Fruit fly (Drosophila melanogaster) whole organism, embryonic: ENCODE data around the gene Elp4.

Experiments used
- Adf1 ChIP-seq: fragments of 200-800 bp; sonication (Bioruptor generic); IDR thresholded peaks from 2 replicates; pipeline ENCODE4 v1.3.6; 2022; ENCODE audit warnings: missing biosample characterization, missing genetic modification characterization
- BEAF-32 ChIP-seq: fragments of 200-800 bp; sonication (Bioruptor generic); optimal IDR thresholded peaks from 3 replicates; lab custom pipeline; 2017; ENCODE audit warnings: missing biosample characterization, missing genetic modification characterization, mild to moderate bottlenecking, moderate library complexity, missing genetic modification reagents
- Bgb ChIP-seq: fragments of 200-800 bp; sonication (Bioruptor generic); IDR thresholded peaks from 2 replicates; pipeline ENCODE4 v1.3.6; 2022; ENCODE audit warnings: missing biosample characterization, missing genetic modification characterization; ENCODE audit not compliant: partially characterized antibody
- CG10543 ChIP-seq: fragments of 200-800 bp; sonication (Bioruptor generic); optimal IDR thresholded peaks from 3 replicates; lab custom pipeline; 2017; ENCODE audit warnings: missing biosample characterization, mild to moderate bottlenecking, missing genetic modification characterization, moderate library complexity
- CG10565 ChIP-seq: fragments of 200-800 bp; sonication (Bioruptor generic); optimal IDR thresholded peaks from 3 replicates; lab custom pipeline; 2016; ENCODE audit warnings: missing biosample characterization, mild to moderate bottlenecking, missing genetic modification characterization
- CG14710 ChIP-seq: fragments of 200-800 bp; sonication (Bioruptor generic); optimal IDR thresholded peaks from 3 replicates; lab custom pipeline; 2019; ENCODE audit warnings: missing biosample characterization, mild to moderate bottlenecking, missing genetic modification characterization, moderate library complexity
- CG1602 ChIP-seq: fragments of 200-800 bp; sonication (Bioruptor generic); optimal IDR thresholded peaks from 3 replicates; lab custom pipeline; 2016; ENCODE audit warnings: missing biosample characterization, missing genetic modification characterization
- CG16779 ChIP-seq: fragments of 200-800 bp; sonication (Bioruptor generic); IDR thresholded peaks from 2 replicates; pipeline ENCODE4 v1.3.6; 2022; ENCODE audit warnings: missing biosample characterization, missing genetic modification characterization
- CG16813 ChIP-seq: fragments of 200-800 bp; sonication (Bioruptor generic); IDR thresholded peaks from 3 replicates; pipeline ENCODE4 v1.3.6; 2022; ENCODE audit warnings: missing biosample characterization, missing genetic modification characterization; ENCODE audit not compliant: partially characterized antibody
- CG16815 ChIP-seq: fragments of 200-800 bp; sonication (Bioruptor generic); optimal IDR thresholded peaks from 3 replicates; lab custom pipeline; 2017; ENCODE audit warnings: missing biosample characterization, mild to moderate bottlenecking, missing genetic modification characterization
- CG17802 ChIP-seq: fragments of 200-800 bp; sonication (Bioruptor generic); optimal IDR thresholded peaks from 2 replicates; lab custom pipeline; 2018; ENCODE audit warnings: missing biosample characterization, mild to moderate bottlenecking, missing genetic modification characterization, moderate library complexity
- CG1792 ChIP-seq: fragments of 200-800 bp; sonication (Bioruptor generic); optimal IDR thresholded peaks from 2 replicates; lab custom pipeline; 2016; ENCODE audit warnings: missing biosample characterization, missing genetic modification characterization
- CG2120 ChIP-seq: fragments of 200-800 bp; sonication (Bioruptor generic); optimal IDR thresholded peaks from 3 replicates; lab custom pipeline; 2016; ENCODE audit warnings: missing biosample characterization, missing genetic modification characterization
- CG2129 ChIP-seq: fragments of 200-800 bp; sonication (Bioruptor generic); IDR thresholded peaks from 2 replicates; pipeline ENCODE4 v1.3.6; 2022; ENCODE audit warnings: missing biosample characterization, missing genetic modification characterization; ENCODE audit not compliant: partially characterized antibody
- CG2875 ChIP-seq: fragments of 200-800 bp; sonication (Bioruptor generic); optimal IDR thresholded peaks from 2 replicates; lab custom pipeline; 2017; ENCODE audit warnings: missing biosample characterization, mild to moderate bottlenecking, missing genetic modification characterization, missing genetic modification reagents
- CG30431 ChIP-seq: fragments of 200-800 bp; sonication (Bioruptor generic); optimal IDR thresholded peaks from 2 replicates; lab custom pipeline; 2017; ENCODE audit warnings: missing biosample characterization, missing genetic modification characterization
- CG32772 ChIP-seq: fragments of 200-800 bp; sonication (Bioruptor generic); IDR thresholded peaks from 2 replicates; pipeline ENCODE4 v1.3.6; 2022; ENCODE audit warnings: missing biosample characterization, missing genetic modification characterization
- CG34224 ChIP-seq: fragments of 200-800 bp; sonication (Bioruptor generic); IDR thresholded peaks from 3 replicates; pipeline ENCODE4 v1.3.6; 2022; ENCODE audit warnings: missing biosample characterization, missing genetic modification characterization; ENCODE audit not compliant: partially characterized antibody
- CG3995 ChIP-seq: fragments of 200-800 bp; sonication (Bioruptor generic); optimal IDR thresholded peaks from 3 replicates; lab custom pipeline; 2016; ENCODE audit warnings: missing biosample characterization, missing genetic modification characterization
- CG4854 ChIP-seq: fragments of 200-800 bp; sonication (Bioruptor generic); optimal IDR thresholded peaks from 2 replicates; lab custom pipeline; 2016; ENCODE audit warnings: missing biosample characterization, missing genetic modification characterization, inconsistent platforms
- CG5245 ChIP-seq: fragments of 200-800 bp; sonication (Bioruptor generic); optimal IDR thresholded peaks from 3 replicates; lab custom pipeline; 2016; ENCODE audit warnings: missing biosample characterization, missing genetic modification characterization
- CG6272 ChIP-seq: fragments of 200-800 bp; sonication (Bioruptor generic); IDR thresholded peaks from 2 replicates; pipeline ENCODE4 v1.3.6; 2022; ENCODE audit warnings: missing biosample characterization, missing genetic modification characterization
- CG8765 ChIP-seq: fragments of 200-800 bp; sonication (Bioruptor generic); IDR thresholded peaks from 2 replicates; pipeline ENCODE4 v1.3.6; 2022; ENCODE audit warnings: missing biosample characterization, missing genetic modification characterization
- CG8924 ChIP-seq: fragments of 200-800 bp; optimal IDR thresholded peaks from 3 replicates; lab custom pipeline; 2019; ENCODE audit warnings: missing biosample characterization, mild to moderate bottlenecking, missing genetic modification characterization, moderate library complexity
- CG9727 ChIP-seq: fragments of 200-800 bp; sonication (Bioruptor generic); optimal IDR thresholded peaks from 3 replicates; lab custom pipeline; 2017; ENCODE audit warnings: missing biosample characterization, mild to moderate bottlenecking, missing genetic modification characterization
- Chrac-16 ChIP-seq: fragments of 200-800 bp; sonication (Bioruptor generic); optimal IDR thresholded peaks from 3 replicates; lab custom pipeline; 2016; ENCODE audit warnings: missing biosample characterization, missing genetic modification characterization
- D19A ChIP-seq: fragments of 200-800 bp; optimal IDR thresholded peaks from 3 replicates; lab custom pipeline; 2019; ENCODE audit warnings: missing biosample characterization, mild to moderate bottlenecking, missing genetic modification characterization, moderate library complexity
- Dfd ChIP-seq, 2 experiments: fragments of >200 bp; optimal IDR thresholded peaks; 2 replicates each; lab custom pipeline; 2017; ENCODE audit warnings: missing biosample characterization in 2 of 2, missing genetic modification characterization in 2 of 2
- H15 ChIP-seq: fragments of 200-800 bp; sonication (Bioruptor generic); IDR thresholded peaks from 3 replicates; pipeline ENCODE4 v1.3.6; 2022; ENCODE audit warnings: missing biosample characterization, missing genetic modification characterization
- Lim3 ChIP-seq: fragments of 200-800 bp; sonication (Bioruptor generic); IDR thresholded peaks from 2 replicates; pipeline ENCODE4 v1.3.6; 2022; ENCODE audit warnings: missing biosample characterization, missing genetic modification characterization
- MBD-R2 ChIP-seq: fragments of 200-800 bp; sonication (Bioruptor generic); IDR thresholded peaks from 2 replicates; pipeline ENCODE4 v1.3.6; 2022; ENCODE audit warnings: missing biosample characterization, missing genetic modification characterization
- Tbp ChIP-seq: fragments of >200 bp; optimal IDR thresholded peaks from 2 replicates; lab custom pipeline; 2018; ENCODE audit warnings: missing biosample characterization, missing genetic modification characterization
- ac ChIP-seq: fragments of 200-800 bp; sonication (Bioruptor generic); optimal IDR thresholded peaks from 3 replicates; lab custom pipeline; 2017; ENCODE audit warnings: missing biosample characterization, mild to moderate bottlenecking, missing genetic modification characterization
- ato ChIP-seq: fragments of 200-800 bp; sonication (Bioruptor generic); IDR thresholded peaks from 2 replicates; pipeline ENCODE4 v1.3.6; 2022; ENCODE audit warnings: missing biosample characterization, missing genetic modification characterization; ENCODE audit not compliant: partially characterized antibody
- br ChIP-seq: fragments of >200 bp; optimal IDR thresholded peaks from 2 replicates; lab custom pipeline; 2017
- btn ChIP-seq: fragments of 200-800 bp; sonication (Bioruptor generic); optimal IDR thresholded peaks from 2 replicates; lab custom pipeline; 2016; ENCODE audit warnings: missing biosample characterization, missing genetic modification characterization
- cas ChIP-seq: fragments of 200-800 bp; sonication (Bioruptor generic); IDR thresholded peaks from 2 replicates; pipeline ENCODE4 v1.3.6; 2022; ENCODE audit warnings: missing biosample characterization, missing genetic modification characterization
- corto ChIP-seq: fragments of 200-800 bp; sonication (Bioruptor generic); optimal IDR thresholded peaks from 2 replicates; lab custom pipeline; 2016; ENCODE audit warnings: missing biosample characterization, mild to moderate bottlenecking, missing genetic modification characterization, moderate library complexity
- gcm ChIP-seq: fragments of 200-800 bp; sonication (Bioruptor generic); optimal IDR thresholded peaks from 2 replicates; lab custom pipeline; 2019; ENCODE audit warnings: missing biosample characterization, mild to moderate bottlenecking, missing genetic modification characterization, moderate library complexity
- gt ChIP-seq: fragments of 200-800 bp; sonication (Bioruptor generic); IDR thresholded peaks from 2 replicates; pipeline ENCODE4 v1.3.6; 2022; ENCODE audit warnings: missing biosample characterization, missing genetic modification characterization
- mld ChIP-seq: fragments of 200-800 bp; sonication (Bioruptor generic); IDR thresholded peaks from 3 replicates; pipeline ENCODE4 v1.3.6; 2022; ENCODE audit warnings: missing biosample characterization, missing genetic modification characterization; ENCODE audit not compliant: partially characterized antibody
- nau ChIP-seq: fragments of 200-800 bp; sonication (Bioruptor generic); optimal IDR thresholded peaks from 3 replicates; lab custom pipeline; 2017; ENCODE audit warnings: missing biosample characterization, mild to moderate bottlenecking, missing genetic modification characterization, missing genetic modification reagents
- oc ChIP-seq: fragments of 200-800 bp; sonication (Bioruptor generic); optimal IDR thresholded peaks from 2 replicates; lab custom pipeline; 2018; ENCODE audit warnings: missing biosample characterization, mild to moderate bottlenecking, missing genetic modification characterization, moderate library complexity
- otp ChIP-seq: fragments of 200-800 bp; sonication (Bioruptor generic); IDR thresholded peaks from 3 replicates; pipeline ENCODE4, ENCODE4 v1.3.6; 2022; ENCODE audit warnings: missing biosample characterization, missing genetic modification characterization
- ranshi ChIP-seq: fragments of 200-800 bp; sonication (Bioruptor generic); IDR thresholded peaks from 2 replicates; pipeline ENCODE4 v1.3.6; 2022; ENCODE audit warnings: missing biosample characterization, missing genetic modification characterization
- repo ChIP-seq: fragments of 200-800 bp; sonication (Bioruptor generic); optimal IDR thresholded peaks from 2 replicates; lab custom pipeline; 2016; ENCODE audit warnings: missing biosample characterization, missing genetic modification characterization
- scrt ChIP-seq: fragments of 200-800 bp; sonication (Bioruptor generic); optimal IDR thresholded peaks from 2 replicates; lab custom pipeline; 2018; ENCODE audit warnings: missing biosample characterization, mild to moderate bottlenecking, missing genetic modification characterization, moderate library complexity
- sens ChIP-seq: fragments of 200-800 bp; sonication (Bioruptor generic); peaks from one replicate; lab custom pipeline; 2016; ENCODE audit warnings: missing biosample characterization, missing genetic modification characterization
- tgo ChIP-seq: fragments of 200-800 bp; sonication (Bioruptor generic); IDR thresholded peaks from 3 replicates; pipeline ENCODE4 v1.3.6; 2022; ENCODE audit warnings: missing biosample characterization, missing genetic modification characterization
- vfl ChIP-seq: fragments of 200-800 bp; sonication (Bioruptor generic); optimal IDR thresholded peaks from 2 replicates; lab custom pipeline; 2016; ENCODE audit warnings: missing biosample characterization, missing genetic modification characterization
- zen2 ChIP-seq: fragments of 200-800 bp; sonication (Bioruptor generic); IDR thresholded peaks from 3 replicates; pipeline ENCODE4 v1.3.6; 2022; ENCODE audit warnings: missing biosample characterization, missing genetic modification characterization; ENCODE audit not compliant: partially characterized antibody

Elp4 gene

dm6 chr2L:5476699-5477098, 47.2 kb upstream of the Elp4 start (continued):
- peak; percentile 80 for TF ChIP-seq CG8924
- peak; percentile 39 for TF ChIP-seq nau
- no peak for TF ChIP-seq CG2129 (GFP tag; lab: Robert Waterston, UW)
- no peak for TF ChIP-seq mld (GFP tag; lab: Robert Waterston, UW)
- TF ChIP-seq oc: peak; percentile 88
- no peak for TF ChIP-seq CG16779 (GFP tag; lab: Robert Waterston, UW)
- peak; percentile 38 for TF ChIP-seq CG17802 (tag; lab: Kevin White, UChicago)
- peak; percentile 36 for TF ChIP-seq CG10543 (GFP tag; lab: Kevin White, UChicago)
- peak; percentile 68 for TF ChIP-seq D19A (tag; lab: Kevin White, UChicago)
- TF ChIP-seq CG34224 (GFP tag; lab: Robert Waterston, UW): no peak
- TF ChIP-seq Lim3 (GFP tag; lab: Robert Waterston, UW): peak; percentile 60; the same call in 1 of the 2 replicates
- peak; percentile 48; the same call in 1 of the 2 replicates for TF ChIP-seq cas (GFP tag; lab: Robert Waterston, UW)
- peak; percentile 91 for TF ChIP-seq otp
- TF ChIP-seq CG10565: peak; percentile 36
- TF ChIP-seq CG4854: peak; percentile 55
- peak; percentile 76 for TF ChIP-seq CG2875
- no peak for TF ChIP-seq br (lab: Kevin White, UChicago)
- no peak for TF ChIP-seq zen2 (GFP tag; lab: Robert Waterston, UW)
- peak; percentile 75 for TF ChIP-seq btn (GFP tag; lab: Kevin White, UChicago)
- TF ChIP-seq CG2120: peak; percentile 78
- no peak for TF ChIP-seq CG3995
- TF ChIP-seq CG14710: peak; percentile 77
- TF ChIP-seq repo (GFP tag; lab: Kevin White, UChicago): peak; percentile 74
- no peak for TF ChIP-seq CG16813 (GFP tag; lab: Robert Waterston, UW)
- peak; percentile 78 for TF ChIP-seq gcm
- no peak for TF ChIP-seq Bgb
- TF ChIP-seq CG1792 (GFP tag; lab: Kevin White, UChicago): peak; percentile 59
- peak; percentile 82; the same call in 2 of the 3 replicates for TF ChIP-seq H15 (GFP tag; lab: Robert Waterston, UW)
- TF ChIP-seq ato: no peak
- TF ChIP-seq ranshi (GFP tag; lab: Robert Waterston, UW): peak; percentile 85
- TF ChIP-seq gt (GFP tag; lab: Robert Waterston, UW): peak; percentile 76
- no peak for TF ChIP-seq Tbp (GFP tag; lab: Kevin White, UChicago)
- TF ChIP-seq sens (GFP tag; lab: Kevin White, UChicago): peak; percentile 99
- peak; percentile 90 for TF ChIP-seq CG16815 (GFP tag; lab: Kevin White, UChicago)
- TF ChIP-seq Chrac-16: peak; percentile 90
- TF ChIP-seq CG32772 (GFP tag; lab: Robert Waterston, UW): peak; percentile 88
- no peak for TF ChIP-seq Dfd (GFP tag; optimal IDR thresholded peaks at IDR 0.05; lab: Kevin White, UChicago)
- TF ChIP-seq CG1602 (GFP tag; lab: Kevin White, UChicago): peak; percentile 90
- peak; percentile 57; the same call in 1 of the 2 replicates for TF ChIP-seq MBD-R2 (GFP tag; lab: Robert Waterston, UW)
- peak; percentile 88 for TF ChIP-seq CG8765
- no peak for TF ChIP-seq corto (GFP tag; lab: Kevin White, UChicago)
- peak; percentile 73 for TF ChIP-seq CG5245 (GFP tag; lab: Kevin White, UChicago)
- TF ChIP-seq tgo (GFP tag; lab: Robert Waterston, UW): peak; percentile 71
- no peak for TF ChIP-seq BEAF-32 (GFP tag; lab: Kevin White, UChicago)
- TF ChIP-seq Adf1: no peak
- peak; percentile 68 for TF ChIP-seq vfl (GFP tag; lab: Kevin White, UChicago)
- TF ChIP-seq ac (GFP tag; lab: Kevin White, UChicago): peak; percentile 54
- peak; percentile 64 for TF ChIP-seq CG6272 (GFP tag; lab: Robert Waterston, UW)
- peak; percentile 59 for TF ChIP-seq CG30431
- peak; percentile 37 for TF ChIP-seq scrt
- TF ChIP-seq CG9727 (GFP tag; lab: Kevin White, UChicago): peak; percentile 87
